Fruit fly (Drosophila melanogaster) whole organism: ENCODE measurements around the gene CG32473.

Experiments used
- CG8478 ChIP-seq: fragments of >200 bp; optimal IDR thresholded peaks from 2 replicates; lab custom pipeline; 2018; ENCODE audit warnings: inconsistent platforms
- EcR ChIP-seq, 2 experiments: fragments of >200 bp; optimal IDR thresholded peaks; 2 replicates each; lab custom pipeline; 2017; ENCODE audit warnings: missing biosample characterization in 2 of 2, missing genetic modification characterization in 2 of 2, missing genetic modification reagents in 2 of 2
- psq ChIP-seq: fragments of >200 bp; optimal IDR thresholded peaks from 2 replicates; lab custom pipeline; 2017

dm6 chr3R:13356960-13357359 is 54.5 kb downstream of the CG32473 start:
- no peak for TF ChIP-seq psq (lab: Kevin White, UChicago)
- no peak for TF ChIP-seq CG8478 (lab: Kevin White, UChicago)
- TF ChIP-seq EcR (GFP tag; optimal IDR thresholded peaks at IDR 0.05; lab: Kevin White, UChicago): no peak
